Fruit fly (Drosophila melanogaster): Measurements from ENCODE around the gene CG14963.
A peak's percentile ranks its signal among the peaks of the same experiment; 100 is the strongest.

The CG14963 gene

DNA sequence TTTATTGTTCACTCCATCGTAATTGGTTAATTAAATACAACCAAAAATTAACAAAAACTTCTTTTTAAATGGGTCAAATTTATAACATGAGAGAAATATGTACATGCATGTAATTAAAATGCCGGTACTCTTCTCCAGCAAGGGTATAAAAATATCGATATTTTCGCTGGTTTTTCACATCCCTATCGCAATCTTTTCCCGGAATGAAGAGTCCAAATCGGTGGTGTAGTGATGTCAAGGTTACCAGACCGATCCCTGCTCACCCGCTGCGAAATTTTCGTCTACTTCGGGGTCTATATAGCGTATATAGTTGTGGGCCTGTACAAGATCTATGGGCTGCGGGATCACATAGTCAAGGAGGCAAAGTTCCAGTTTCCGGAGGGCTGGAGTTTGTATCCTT lies 10.4 kb downstream of the CG14963 start, which contains the start of gene rasp (continued):
- TF ChIP-seq Usf (GFP tag; optimal IDR thresholded peaks at IDR 0.05): no peak
- TF ChIP-seq CG6683 (GFP tag; optimal IDR thresholded peaks at IDR 0.05): no peak
- TF ChIP-seq GATAe (GFP tag; conservative IDR thresholded peaks at IDR 0.05): no peak
- TF ChIP-seq pho (GFP tag; optimal IDR thresholded peaks at IDR 0.05): no peak
- TF ChIP-seq Jarid2 (GFP tag; optimal IDR thresholded peaks at IDR 0.05): no peak
- peak; percentile 63 for TF ChIP-seq Scr (GFP tag; IDR thresholded peaks at IDR 0.05; ENCODE audit: partially characterized antibody)
- TF ChIP-seq cato (GFP tag; optimal IDR thresholded peaks at IDR 0.05; ENCODE audit: borderline replicate concordance): no peak
- no peak for TF ChIP-seq grau (tag; optimal IDR thresholded peaks at IDR 0.05)
- TF ChIP-seq YL-1 (GFP tag; optimal IDR thresholded peaks at IDR 0.05): peak; percentile 34
- TF ChIP-seq CG13894 (tag; optimal IDR thresholded peaks at IDR 0.05): no peak
- TF ChIP-seq sug (tag; optimal IDR thresholded peaks at IDR 0.05): no peak
- TF ChIP-seq unc-4 (GFP tag; IDR thresholded peaks at IDR 0.05; ENCODE audit: partially characterized antibody): peak; percentile 45
- no peak for TF ChIP-seq Ravus (GFP tag; IDR thresholded peaks at IDR 0.05)
- no peak for TF ChIP-seq CG15601 (tag; optimal IDR thresholded peaks at IDR 0.05)
- no peak for TF ChIP-seq Bteb2 (GFP tag; optimal IDR thresholded peaks at IDR 0.05)

DNA sequence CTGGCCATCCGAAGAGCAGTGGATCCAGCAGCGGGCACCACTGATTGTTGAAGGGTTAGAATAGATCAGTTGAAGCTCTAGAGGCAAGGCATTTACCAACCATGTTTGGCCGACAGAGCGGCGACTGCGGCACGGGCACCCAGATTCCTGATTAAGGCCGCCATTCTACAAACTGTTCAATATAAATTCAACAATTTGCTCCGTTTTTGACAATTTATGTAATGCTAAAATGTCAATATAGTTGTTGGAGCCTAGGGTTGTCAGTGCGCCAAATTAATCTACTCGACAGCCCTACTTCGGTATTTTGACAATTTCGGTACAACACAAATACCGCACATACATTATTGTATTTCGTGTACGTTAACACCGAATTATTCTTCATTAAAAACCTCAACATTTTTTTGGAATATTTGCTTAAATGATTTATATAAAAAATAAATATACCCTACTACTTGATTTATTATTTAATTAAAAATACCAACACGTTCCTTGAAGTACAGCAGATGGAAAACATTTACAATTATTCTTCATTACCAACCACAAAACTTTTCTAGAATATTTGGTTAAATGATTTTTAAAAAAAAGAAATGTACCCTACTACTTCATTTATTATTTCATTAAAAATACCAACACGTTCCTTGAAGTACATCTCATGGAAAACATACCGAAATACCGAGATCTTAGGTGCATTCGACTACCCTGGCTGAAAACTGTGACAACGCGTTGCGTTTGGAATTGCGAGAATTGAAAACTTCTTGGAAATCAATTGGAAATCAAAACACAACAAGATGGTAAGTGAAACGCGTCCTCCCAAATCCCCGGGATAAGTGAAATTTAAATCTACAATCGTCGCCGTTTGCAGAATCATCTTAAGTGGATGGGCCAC lies 12.8 kb downstream of the CG14963 start, which contains the start of the genes ND-30 and CG15812:
ND-30 (minus strand) TSS at position 270 of the 886 bp plus-strand sequence.
CG15812 (plus strand) TSS at position 683 of the 886 bp plus-strand sequence.
- TF ChIP-seq schlank (tag; optimal IDR thresholded peaks at IDR 0.05) (no peak), CG10147 (GFP tag; optimal IDR thresholded peaks at IDR 0.05) (no peak), cas (GFP tag; IDR thresholded peaks at IDR 0.05) (no peak), mam (GFP tag; optimal IDR thresholded peaks at IDR 0.05) (no peak), sqz (GFP tag; optimal IDR thresholded peaks at IDR 0.05) (no peak), CG9437 (GFP tag; optimal IDR thresholded peaks at IDR 0.05) (peak; percentile 34), amos (GFP tag; IDR thresholded peaks at IDR 0.05; ENCODE audit: partially characterized antibody) (peak; percentile 7; the same call in 1 of the 2 replicates), CG17186 (GFP tag; optimal IDR thresholded peaks at IDR 0.05) (no peak), sens (GFP tag) (peak; percentile 87), inv (GFP tag; IDR thresholded peaks at IDR 0.05; ENCODE audit: partially characterized antibody) (no peak), prd (optimal IDR thresholded peaks at IDR 0.05) (no peak), prd (GFP tag; IDR thresholded peaks at IDR 0.05) (0 out of 3 replicates have a peak, but pooled peaks have one; percentile 12), pho (GFP tag; optimal IDR thresholded peaks at IDR 0.05) (no peak), sug (tag; optimal IDR thresholded peaks at IDR 0.05) (peak; percentile 30), CG6689 (GFP tag; IDR thresholded peaks at IDR 0.05) (0 out of 2 replicates have a peak, but pooled peaks have one; percentile 5), Nf-YC (tag; optimal IDR thresholded peaks at IDR 0.05) (no peak), CG9727 (GFP tag; optimal IDR thresholded peaks at IDR 0.05) (peak; percentile 4), CG13775 (GFP tag; optimal IDR thresholded peaks at IDR 0.05) (peak; percentile 6), CG30403 (GFP tag; optimal IDR thresholded peaks at IDR 0.05) (peak; percentile 59), CG12659 (GFP tag; optimal IDR thresholded peaks at IDR 0.05) (peak; percentile 55), CG3065 (GFP tag; optimal IDR thresholded peaks at IDR 0.05) (no peak), pzg (GFP tag; optimal IDR thresholded peaks at IDR 0.05) (peak; percentile 35), Fer2 (tag; optimal IDR thresholded peaks at IDR 0.05) (no peak), MBD-R2 (GFP tag; IDR thresholded peaks at IDR 0.05) (peak; percentile 69), CG8924 (tag; optimal IDR thresholded peaks at IDR 0.05) (peak; percentile 51), CG9797 (GFP tag; optimal IDR thresholded peaks at IDR 0.05) (peak; percentile 38), CG7556 (GFP tag; optimal IDR thresholded peaks at IDR 0.05) (peak; percentile 24), otp (GFP tag; IDR thresholded peaks at IDR 0.05) (no peak), tx (GFP tag; optimal IDR thresholded peaks at IDR 0.05) (no peak), cato (GFP tag; optimal IDR thresholded peaks at IDR 0.05; ENCODE audit: borderline replicate concordance) (no peak), Bteb2 (GFP tag; optimal IDR thresholded peaks at IDR 0.05) (no peak), CG9932 (GFP tag; IDR thresholded peaks at IDR 0.05) (0 out of 2 replicates have a peak, but pooled peaks have one; percentile 16), row (GFP tag; IDR thresholded peaks at IDR 0.05) (peak; percentile 73), CG34224 (GFP tag; IDR thresholded peaks at IDR 0.05; ENCODE audit: partially characterized antibody) (no peak; the same call in 1 of the 3 replicates), ash1 (GFP tag; optimal IDR thresholded peaks at IDR 0.05) (no peak), CG1603 (tag; optimal IDR thresholded peaks at IDR 0.05) (peak; percentile 99)
